Worm (Caenorhabditis elegans) whole organism, L3 larva: ENCODE data around the gene par-5.

Source experiments
- aly-2 ChIP-seq: fragments of 150-350 bp; optimal IDR thresholded peaks from 2 replicates; lab custom pipeline; 2014; ENCODE audit warnings: missing biosample characterization, missing genetic modification characterization
- sea-2 ChIP-seq: fragments of 150-350 bp; sonication (generic microtip); optimal IDR thresholded peaks from 4 replicates; lab custom pipeline; 2014; ENCODE audit warnings: missing biosample characterization, missing genetic modification reagents, missing genetic modification characterization

DNA sequence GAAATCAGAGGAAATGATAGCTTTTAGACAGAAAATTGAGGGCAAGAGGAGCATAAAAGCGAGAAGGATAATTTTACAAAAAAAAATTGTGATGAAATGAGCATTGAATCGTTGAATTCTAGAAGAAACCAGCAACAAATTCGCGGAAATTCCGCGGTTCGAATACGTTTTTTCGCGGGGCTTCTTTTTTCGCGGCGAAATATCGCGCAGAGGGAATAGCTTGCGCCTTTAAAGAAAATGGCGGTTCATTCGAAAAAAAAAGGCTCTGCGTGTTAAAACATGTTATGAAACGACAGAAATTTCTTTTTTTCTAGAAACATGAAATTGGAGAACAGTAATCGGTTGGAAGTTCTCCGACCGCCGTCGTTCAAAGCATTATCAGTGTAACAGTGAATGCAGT lies 730 bp upstream of the par-5 start:
- TF ChIP-seq aly-2 (tag; lab: Kevin White, UChicago), result no peak
- no peak for TF ChIP-seq sea-2
